Fruit fly (Drosophila melanogaster) whole organism, embryonic: ENCODE data around the gene Acp26Aa.
A peak's percentile ranks its signal among the peaks of the same experiment; 100 is the strongest.

ENCODE experiments used
- Antp ChIP-seq: fragments of 200-800 bp; sonication (Bioruptor generic); optimal IDR thresholded peaks from 3 replicates; lab custom pipeline; 2016; ENCODE audit warnings: missing biosample characterization, missing genetic modification characterization
- Asciz ChIP-seq: fragments of 200-800 bp; sonication (Bioruptor generic); optimal IDR thresholded peaks from 2 replicates; lab custom pipeline; 2017; ENCODE audit warnings: missing biosample characterization, mild to moderate bottlenecking, missing genetic modification characterization, missing genetic modification reagents
- BEAF-32 ChIP-seq: fragments of 200-800 bp; sonication (Bioruptor generic); optimal IDR thresholded peaks from 3 replicates; lab custom pipeline; 2017; ENCODE audit warnings: missing biosample characterization, missing genetic modification characterization, mild to moderate bottlenecking, moderate library complexity, missing genetic modification reagents
- CG10147 ChIP-seq: fragments of 200-800 bp; sonication (Bioruptor generic); optimal IDR thresholded peaks from 2 replicates; lab custom pipeline; 2019; ENCODE audit warnings: missing biosample characterization, mild to moderate bottlenecking, missing genetic modification characterization, moderate library complexity
- CG11093 ChIP-seq: fragments of 200-800 bp; sonication (Bioruptor generic); IDR thresholded peaks from 3 replicates; pipeline ENCODE4 v1.3.6; 2022; ENCODE audit warnings: missing biosample characterization, missing genetic modification characterization
- CG13624 ChIP-seq: fragments of 200-800 bp; sonication (Bioruptor generic); optimal IDR thresholded peaks from 2 replicates; lab custom pipeline; 2016; ENCODE audit warnings: missing biosample characterization, missing genetic modification characterization
- CG16779 ChIP-seq: fragments of 200-800 bp; sonication (Bioruptor generic); IDR thresholded peaks from 2 replicates; pipeline ENCODE4 v1.3.6; 2022; ENCODE audit warnings: missing biosample characterization, missing genetic modification characterization
- CG16813 ChIP-seq: fragments of 200-800 bp; sonication (Bioruptor generic); IDR thresholded peaks from 3 replicates; pipeline ENCODE4 v1.3.6; 2022; ENCODE audit warnings: missing biosample characterization, missing genetic modification characterization; ENCODE audit not compliant: partially characterized antibody
- CG2116 ChIP-seq: fragments of 200-800 bp; sonication (Bioruptor generic); optimal IDR thresholded peaks from 3 replicates; lab custom pipeline; 2018; ENCODE audit warnings: missing biosample characterization, mild to moderate bottlenecking, missing genetic modification characterization
- CG2199 ChIP-seq: fragments of 200-800 bp; sonication (Bioruptor generic); IDR thresholded peaks from 3 replicates; pipeline ENCODE4 v1.3.6; 2022; ENCODE audit warnings: missing biosample characterization, missing genetic modification characterization
- CG31441 ChIP-seq: fragments of 200-800 bp; sonication (Bioruptor generic); IDR thresholded peaks from 2 replicates; pipeline ENCODE4 v1.3.6; 2022; ENCODE audit warnings: missing biosample characterization, missing genetic modification characterization
- CG34422 ChIP-seq: fragments of 200-800 bp; sonication (Bioruptor generic); IDR thresholded peaks from 3 replicates; pipeline ENCODE4 v1.3.6; 2022; ENCODE audit warnings: missing biosample characterization, missing genetic modification characterization
- CG42726 ChIP-seq: fragments of 200-800 bp; sonication (Bioruptor generic); IDR thresholded peaks from 2 replicates; pipeline ENCODE4 v1.3.6; 2022; ENCODE audit warnings: missing biosample characterization, missing genetic modification characterization; ENCODE audit not compliant: partially characterized antibody
- CG5245 ChIP-seq: fragments of 200-800 bp; sonication (Bioruptor generic); optimal IDR thresholded peaks from 3 replicates; lab custom pipeline; 2016; ENCODE audit warnings: missing biosample characterization, missing genetic modification characterization
- CG8478 ChIP-seq: fragments of >200 bp; optimal IDR thresholded peaks from 2 replicates; lab custom pipeline; 2018
- CkIIα-i1 ChIP-seq: fragments of 200-800 bp; sonication (Bioruptor generic); IDR thresholded peaks from 2 replicates; pipeline ENCODE4 v1.3.6; 2022; ENCODE audit warnings: missing biosample characterization, missing genetic modification characterization
- Drgx ChIP-seq: fragments of 200-800 bp; sonication (Bioruptor generic); IDR thresholded peaks from 2 replicates; pipeline ENCODE4 v1.3.6; 2022; ENCODE audit warnings: missing biosample characterization, missing genetic modification characterization
- Fer3 ChIP-seq: fragments of 200-800 bp; sonication (Bioruptor generic); optimal IDR thresholded peaks from 2 replicates; lab custom pipeline; 2018; ENCODE audit warnings: missing biosample characterization, mild to moderate bottlenecking, missing genetic modification characterization, moderate library complexity
- H2.0 ChIP-seq: fragments of 200-800 bp; sonication (Bioruptor generic); IDR thresholded peaks from 2 replicates; pipeline ENCODE4 v1.3.6; 2022; ENCODE audit warnings: missing biosample characterization, missing genetic modification characterization
- HLH4C ChIP-seq: fragments of 200-800 bp; sonication (Bioruptor generic); IDR thresholded peaks from 3 replicates; pipeline ENCODE4 v1.3.6; 2022; ENCODE audit warnings: missing biosample characterization, missing genetic modification characterization; ENCODE audit not compliant: partially characterized antibody
- Hey ChIP-seq: fragments of 200-800 bp; sonication (Bioruptor generic); optimal IDR thresholded peaks from 3 replicates; lab custom pipeline; 2018; ENCODE audit warnings: missing biosample characterization, mild to moderate bottlenecking, missing genetic modification characterization
- HmgZ ChIP-seq: fragments of 200-800 bp; sonication (Bioruptor generic); optimal IDR thresholded peaks from 2 replicates; lab custom pipeline; 2018; ENCODE audit warnings: missing biosample characterization, mild to moderate bottlenecking, missing genetic modification characterization
- Hr51 ChIP-seq, 2 experiments: fragments of 200-800 bp; sonication (Bioruptor generic); optimal IDR thresholded peaks; 2 replicates in 1 of 2; 3 replicates in 1 of 2; lab custom pipeline; 2016 to 2018; ENCODE audit warnings: missing biosample characterization in 2 of 2, missing genetic modification characterization in 2 of 2, mild to moderate bottlenecking in 1 of 2, moderate library complexity in 1 of 2
- Lhr ChIP-seq: fragments of 200-800 bp; sonication (Bioruptor generic); optimal IDR thresholded peaks from 3 replicates; lab custom pipeline; 2017; ENCODE audit warnings: mild to moderate bottlenecking, missing biosample characterization, missing genetic modification reagents, missing genetic modification characterization
- Max ChIP-seq: fragments of 200-800 bp; sonication (Bioruptor generic); optimal IDR thresholded peaks from 2 replicates; lab custom pipeline; 2016; ENCODE audit warnings: missing biosample characterization, mild to moderate bottlenecking, missing genetic modification characterization
- Nf-YA ChIP-seq: fragments of 200-800 bp; sonication (Bioruptor generic); IDR thresholded peaks from 2 replicates; pipeline ENCODE4 v1.3.6; 2022; ENCODE audit warnings: missing biosample characterization, missing genetic modification characterization
- NfI ChIP-seq: fragments of 200-800 bp; sonication (Bioruptor generic); optimal IDR thresholded peaks from 3 replicates; lab custom pipeline; 2018; ENCODE audit warnings: missing biosample characterization, mild to moderate bottlenecking, missing genetic modification characterization, moderate library complexity
- Oli ChIP-seq: fragments of 200-800 bp; sonication (Bioruptor generic); optimal IDR thresholded peaks from 2 replicates; lab custom pipeline; 2018; ENCODE audit warnings: missing biosample characterization, mild to moderate bottlenecking, missing genetic modification characterization, moderate library complexity
- Opbp ChIP-seq: fragments of 200-800 bp; sonication (Bioruptor generic); IDR thresholded peaks from 3 replicates; pipeline ENCODE4 v1.3.6; 2022; ENCODE audit warnings: missing biosample characterization, missing genetic modification characterization; ENCODE audit not compliant: partially characterized antibody
- TFAM ChIP-seq: fragments of 200-800 bp; sonication (Bioruptor generic); optimal IDR thresholded peaks from 2 replicates; lab custom pipeline; 2017; ENCODE audit warnings: missing biosample characterization, missing genetic modification characterization, inconsistent platforms
- Tbp ChIP-seq: fragments of >200 bp; optimal IDR thresholded peaks from 2 replicates; lab custom pipeline; 2018; ENCODE audit warnings: missing biosample characterization, missing genetic modification characterization
- Usf ChIP-seq: fragments of 200-800 bp; sonication (Bioruptor generic); optimal IDR thresholded peaks from 2 replicates; lab custom pipeline; 2017; ENCODE audit warnings: missing genotype, missing biosample characterization, missing genetic modification characterization
- chn ChIP-seq: fragments of 200-800 bp; sonication (Bioruptor generic); optimal IDR thresholded peaks from 2 replicates; lab custom pipeline; 2016; ENCODE audit warnings: missing biosample characterization, missing genetic modification characterization
- corto ChIP-seq: fragments of 200-800 bp; sonication (Bioruptor generic); optimal IDR thresholded peaks from 2 replicates; lab custom pipeline; 2016; ENCODE audit warnings: missing biosample characterization, mild to moderate bottlenecking, missing genetic modification characterization, moderate library complexity
- dm ChIP-seq: fragments of 200-800 bp; sonication (Bioruptor generic); optimal IDR thresholded peaks from 3 replicates; lab custom pipeline; 2016; ENCODE audit warnings: missing biosample characterization, missing genetic modification characterization
- fd64A ChIP-seq: fragments of 200-800 bp; sonication (Bioruptor generic); optimal IDR thresholded peaks from 3 replicates; lab custom pipeline; 2018; ENCODE audit warnings: missing biosample characterization, mild to moderate bottlenecking, missing genetic modification characterization
- gcm2 ChIP-seq: fragments of 200-800 bp; sonication (Bioruptor generic); optimal IDR thresholded peaks from 2 replicates; lab custom pipeline; 2016; ENCODE audit warnings: missing biosample characterization, missing genetic modification characterization
- gsb ChIP-seq: fragments of 200-800 bp; sonication (Bioruptor generic); IDR thresholded peaks from 2 replicates; pipeline ENCODE4 v1.3.6; 2022; ENCODE audit warnings: missing biosample characterization, missing genetic modification characterization
- hb ChIP-seq: fragments of 200-800 bp; sonication (Bioruptor generic); IDR thresholded peaks from 3 replicates; pipeline ENCODE4 v1.3.6; 2022; ENCODE audit warnings: missing biosample characterization, missing genetic modification characterization; ENCODE audit not compliant: partially characterized antibody
- her ChIP-seq: fragments of 200-800 bp; sonication (Bioruptor generic); optimal IDR thresholded peaks from 2 replicates; lab custom pipeline; 2016; ENCODE audit warnings: missing biosample characterization, missing genetic modification characterization
- hth ChIP-seq: fragments of >200 bp; optimal IDR thresholded peaks from 2 replicates; lab custom pipeline; 2017; ENCODE audit warnings: inconsistent platforms
- pb ChIP-seq: fragments of 200-800 bp; sonication (Bioruptor generic); optimal IDR thresholded peaks from 3 replicates; lab custom pipeline; 2016; ENCODE audit warnings: missing biosample characterization, missing genetic modification characterization
- pho ChIP-seq: fragments of 200-800 bp; sonication (Bioruptor generic); optimal IDR thresholded peaks from 2 replicates; lab custom pipeline; 2016; ENCODE audit warnings: missing biosample characterization, missing genetic modification characterization
- sisA ChIP-seq: fragments of 200-800 bp; sonication (Bioruptor generic); IDR thresholded peaks from 2 replicates; pipeline ENCODE4 v1.3.6; 2022; ENCODE audit warnings: missing biosample characterization, missing genetic modification characterization
- slbo ChIP-seq: fragments of 200-800 bp; sonication (Bioruptor generic); IDR thresholded peaks from 2 replicates; pipeline ENCODE4 v1.3.6; 2022; ENCODE audit warnings: missing biosample characterization, missing genetic modification characterization
- sqz ChIP-seq: fragments of 200-800 bp; sonication (Bioruptor generic); optimal IDR thresholded peaks from 3 replicates; lab custom pipeline; 2018; ENCODE audit warnings: missing biosample characterization, mild to moderate bottlenecking, missing genetic modification characterization
- ssp ChIP-seq: fragments of 200-800 bp; sonication (Bioruptor generic); IDR thresholded peaks from 2 replicates; pipeline ENCODE4 v1.3.6; 2022; ENCODE audit warnings: missing biosample characterization, missing genetic modification characterization
- usp ChIP-seq: fragments of >200 bp; optimal IDR thresholded peaks from 2 replicates; lab custom pipeline; 2017; ENCODE audit warnings: missing biosample characterization, missing genetic modification characterization
- yki ChIP-seq: fragments of >200 bp; optimal IDR thresholded peaks from 3 replicates; lab custom pipeline; 2018
- z ChIP-seq: fragments of 200-800 bp; sonication (Bioruptor generic); IDR thresholded peaks from 3 replicates; pipeline ENCODE4 v1.3.6; 2022; ENCODE audit warnings: missing biosample characterization, missing genetic modification characterization
- zen ChIP-seq: fragments of 200-800 bp; sonication (Bioruptor generic); optimal IDR thresholded peaks from 3 replicates; lab custom pipeline; 2018; ENCODE audit warnings: missing biosample characterization, mild to moderate bottlenecking, missing genetic modification characterization, moderate library complexity

Gene Acp26Aa

dm6 chr2L:5879363-5879934, 14.2 kb downstream of the Acp26Aa start, which contains the start of gene rau (continued):
- TF ChIP-seq Lhr (peak; percentile 40), dm (GFP tag; lab: Kevin White, UChicago) (peak; percentile 3), hb (GFP tag; lab: Robert Waterston, UW) (no peak), H2.0 (GFP tag; lab: Robert Waterston, UW) (peak; percentile 36; the same call in 1 of the 2 replicates), corto (GFP tag; lab: Kevin White, UChicago) (no peak), CG16779 (GFP tag; lab: Robert Waterston, UW) (no peak), Asciz (GFP tag; lab: Kevin White, UChicago) (peak; percentile 44), sqz (GFP tag; lab: Kevin White, UChicago) (peak; percentile 70), gsb (GFP tag; lab: Robert Waterston, UW) (peak; percentile 56; the same call in 1 of the 2 replicates), BEAF-32 (GFP tag; lab: Kevin White, UChicago) (no peak), Oli (tag; lab: Kevin White, UChicago) (peak; percentile 72), Antp (GFP tag; lab: Kevin White, UChicago) (no peak), Opbp (GFP tag; lab: Robert Waterston, UW) (peak; percentile 47; the same call in 2 of the 3 replicates), her (GFP tag; lab: Kevin White, UChicago) (peak; percentile 27), sisA (GFP tag; lab: Robert Waterston, UW) (peak; percentile 64), CG11093 (GFP tag; lab: Robert Waterston, UW) (no peak; the same call in 1 of the 3 replicates), NfI (peak; percentile 70), CkIIα-i1 (no peak), fd64A (GFP tag; lab: Kevin White, UChicago) (no peak), z (peak; percentile 34; the same call in 1 of the 3 replicates), CG5245 (peak; percentile 29), Fer3 (tag; lab: Kevin White, UChicago) (peak; percentile 56), CG10147 (GFP tag; lab: Kevin White, UChicago) (peak; percentile 48), Usf (GFP tag; lab: Kevin White, UChicago) (peak; percentile 23), HmgZ (tag; lab: Kevin White, UChicago) (peak; percentile 77), pho (no peak), usp (no peak), Drgx (peak; percentile 76), Max (peak; percentile 55), CG2199 (peak; percentile 84; the same call in 2 of the 3 replicates), CG13624 (no peak), gcm2 (GFP tag; lab: Kevin White, UChicago) (peak; percentile 23), Hr51 (GFP tag; optimal IDR thresholded peaks at IDR 0.05; lab: Kevin White, UChicago) (peak in 1 of 2 experiments; percentile 70), yki (lab: Kevin White, UChicago) (peak; percentile 58), CG42726 (GFP tag; lab: Robert Waterston, UW) (peak; percentile 62; the same call in 1 of the 2 replicates), pb (GFP tag; lab: Kevin White, UChicago) (no peak), chn (GFP tag; lab: Kevin White, UChicago) (peak; percentile 79), CG2116 (GFP tag; lab: Kevin White, UChicago) (peak; percentile 53), zen (tag; lab: Kevin White, UChicago) (peak; percentile 51), CG31441 (GFP tag; lab: Robert Waterston, UW) (peak; percentile 83), CG16813 (GFP tag; lab: Robert Waterston, UW) (peak; percentile 28; the same call in 1 of the 3 replicates), Tbp (GFP tag; lab: Kevin White, UChicago) (no peak), CG34422 (GFP tag; lab: Robert Waterston, UW) (peak; percentile 68; the same call in 2 of the 3 replicates), TFAM (no peak), Hey (tag; lab: Kevin White, UChicago) (no peak), hth (lab: Kevin White, UChicago) (no peak), CG8478 (lab: Kevin White, UChicago) (no peak), ssp (peak; percentile 46), slbo (GFP tag; lab: Robert Waterston, UW) (peak; percentile 77), Nf-YA (no peak), HLH4C (GFP tag; lab: Robert Waterston, UW) (0 out of 3 replicates have a peak, but pooled peaks have one; percentile 13)
